Worm (Caenorhabditis elegans) whole organism, L1 larva: ENCODE data around the gene nas-12.
A peak's percentile ranks its signal among the peaks of the same experiment; 100 is the strongest.

Experiments used
- C34B4.2 ChIP-seq: sonication (generic microtip); optimal IDR thresholded peaks from 2 replicates; lab custom pipeline; 2017; ENCODE audit warnings: mild to moderate bottlenecking, missing genetic modification characterization, missing compliant biosample characterization
- F16B12.6 ChIP-seq: fragments of 150-350 bp; optimal IDR thresholded peaks from 2 replicates; lab custom pipeline; 2014; ENCODE audit warnings: missing biosample characterization, missing genetic modification characterization
- Y116A8C.19 ChIP-seq: sonication (generic microtip); optimal IDR thresholded peaks from 2 replicates; lab custom pipeline; 2016; ENCODE audit warnings: missing compliant biosample characterization, missing genetic modification characterization, borderline replicate concordance
- aha-1 ChIP-seq: fragments of 150-350 bp; optimal IDR thresholded peaks from 2 replicates; lab custom pipeline; 2014; ENCODE audit warnings: missing biosample characterization, missing genetic modification characterization
- ama-1 ChIP-seq: fragments of 150-350 bp; optimal IDR thresholded peaks from 2 replicates; lab custom pipeline; 2014
- ceh-8 ChIP-seq: fragments of 200-800 bp; sonication (Bioruptor generic); optimal IDR thresholded peaks from 2 replicates; lab custom pipeline; 2018; ENCODE audit warnings: mild to moderate bottlenecking, missing genetic modification characterization, moderate library complexity, missing compliant biosample characterization
- ceh-90 ChIP-seq: sonication (generic microtip); optimal IDR thresholded peaks from 2 replicates; lab custom pipeline; 2016; ENCODE audit warnings: missing genetic modification characterization, missing compliant biosample characterization
- dsc-1 ChIP-seq: sonication (generic microtip); optimal IDR thresholded peaks from 2 replicates; lab custom pipeline; 2016; ENCODE audit warnings: mild to moderate bottlenecking, missing genetic modification characterization, missing compliant biosample characterization
- efl-1 ChIP-seq, 4 experiments: fragments of 150-350 bp; optimal IDR thresholded peaks in 3 of 4; peaks in 1 of 4; 1 replicate in 1 of 4; 2 replicates in 3 of 4; lab custom pipeline; 2014; ENCODE audit warnings: missing biosample characterization in 2 of 4, missing genetic modification characterization in 2 of 4, missing genetic modification reagents in 2 of 4
- efl-3 ChIP-seq: fragments of 200-800 bp; sonication (Bioruptor generic); optimal IDR thresholded peaks from 2 replicates; lab custom pipeline; 2018; ENCODE audit warnings: mild to moderate bottlenecking, missing genetic modification characterization, missing compliant biosample characterization
- ets-5 ChIP-seq: fragments of 200-800 bp; sonication (Bioruptor generic); IDR thresholded peaks from 2 replicates; pipeline ENCODE4 v1.3.6; 2022; ENCODE audit warnings: missing genetic modification characterization, missing compliant biosample characterization
- fkh-4 ChIP-seq: sonication (generic microtip); optimal IDR thresholded peaks from 2 replicates; lab custom pipeline; 2016; ENCODE audit warnings: missing compliant biosample characterization, missing genetic modification characterization, borderline replicate concordance
- fos-1 ChIP-seq: fragments of 150-350 bp; optimal IDR thresholded peaks from 2 replicates; lab custom pipeline; 2014; ENCODE audit warnings: missing biosample characterization, missing genetic modification characterization
- grh-1 ChIP-seq: fragments of 200-800 bp; sonication (Bioruptor generic); IDR thresholded peaks from 2 replicates; pipeline ENCODE4 v1.3.6; 2022; ENCODE audit warnings: missing genetic modification reagents, missing genetic modification characterization, missing compliant biosample characterization
- hlh-17 ChIP-seq: fragments of 200-800 bp; sonication (Bioruptor generic); optimal IDR thresholded peaks from 2 replicates; lab custom pipeline; 2018; ENCODE audit warnings: missing genetic modification characterization, mild to moderate bottlenecking, missing compliant biosample characterization, moderate library complexity, borderline replicate concordance
- hlh-4 ChIP-seq: sonication (generic microtip); optimal IDR thresholded peaks from 2 replicates; lab custom pipeline; 2016; ENCODE audit warnings: mild to moderate bottlenecking, missing genetic modification characterization, missing compliant biosample characterization
- hpl-2 ChIP-seq: fragments of 150-350 bp; optimal IDR thresholded peaks from 2 replicates; lab custom pipeline; 2014; ENCODE audit warnings: missing biosample characterization, missing genetic modification reagents, missing genetic modification characterization
- isw-1 ChIP-seq: fragments of 200-800 bp; sonication (Bioruptor generic); IDR thresholded peaks from 2 replicates; pipeline ENCODE4 v1.3.6; 2022; ENCODE audit warnings: missing genetic modification characterization, missing compliant biosample characterization
- lin-15B ChIP-seq: fragments of 150-350 bp; sonication (generic microtip); optimal IDR thresholded peaks from 3 replicates; lab custom pipeline; 2014; ENCODE audit warnings: missing biosample characterization, missing genetic modification characterization
- lin-35 ChIP-seq, 2 experiments: fragments of 150-350 bp; optimal IDR thresholded peaks; 2 replicates each; lab custom pipeline; 2014; ENCODE audit warnings: missing biosample characterization in 2 of 2, missing genetic modification characterization in 2 of 2, missing genetic modification reagents in 2 of 2
- lin-39 ChIP-seq: fragments of 150-350 bp; optimal IDR thresholded peaks from 2 replicates; lab custom pipeline; 2014; ENCODE audit warnings: missing biosample characterization, missing genetic modification reagents, missing genetic modification characterization
- lsy-2 ChIP-seq, 2 experiments: fragments of 150-350 bp; optimal IDR thresholded peaks; 2 replicates each; lab custom pipeline; 2014; ENCODE audit warnings: missing biosample characterization in 2 of 2, missing genetic modification characterization in 2 of 2
- mab-9 ChIP-seq: fragments of 200-800 bp; sonication (Bioruptor generic); IDR thresholded peaks from 2 replicates; pipeline ENCODE4 v1.3.6; 2022; ENCODE audit warnings: missing genetic modification reagents, missing genetic modification characterization, missing compliant biosample characterization
- mdl-1 ChIP-seq, 2 experiments: fragments of 150-350 bp; optimal IDR thresholded peaks; 2 replicates each; lab custom pipeline; 2014 to 2017; ENCODE audit warnings: missing biosample characterization in 2 of 2, missing genetic modification characterization in 2 of 2, inconsistent platforms in 1 of 2
- mef-2 ChIP-seq: fragments of 150-350 bp; optimal IDR thresholded peaks from 2 replicates; lab custom pipeline; 2014; ENCODE audit warnings: missing biosample characterization, missing genetic modification characterization
- mep-1 ChIP-seq: fragments of 150-350 bp; optimal IDR thresholded peaks from 2 replicates; lab custom pipeline; 2014; ENCODE audit warnings: missing biosample characterization, missing genetic modification characterization
- nhr-19 ChIP-seq: fragments of 200-800 bp; sonication (Bioruptor generic); conservative IDR thresholded peaks from 2 replicates; pipeline ENCODE4 v1.3.6; 2022; ENCODE audit warnings: missing genetic modification characterization, missing compliant biosample characterization
- nhr-237 ChIP-seq: fragments of 150-350 bp; optimal IDR thresholded peaks from 2 replicates; lab custom pipeline; 2014; ENCODE audit warnings: missing biosample characterization, missing genetic modification characterization
- nhr-47 ChIP-seq: sonication (generic microtip); optimal IDR thresholded peaks from 2 replicates; lab custom pipeline; 2016; ENCODE audit warnings: mild to moderate bottlenecking, missing genetic modification characterization, moderate library complexity, missing compliant biosample characterization
- nhr-84 ChIP-seq: sonication (generic microtip); optimal IDR thresholded peaks from 2 replicates; lab custom pipeline; 2017; ENCODE audit warnings: missing biosample characterization, missing genetic modification characterization
- nhr-85 ChIP-seq: sonication (generic microtip); peaks from one replicate; lab custom pipeline; 2016; ENCODE audit warnings: missing genetic modification characterization, inconsistent platforms, missing compliant biosample characterization
- nhr-90 ChIP-seq: sonication (generic microtip); optimal IDR thresholded peaks from 2 replicates; lab custom pipeline; 2016; ENCODE audit warnings: mild to moderate bottlenecking, missing genetic modification characterization, missing compliant biosample characterization; ENCODE audit not compliant: poor library complexity
- pag-3 ChIP-seq: sonication (generic microtip); optimal IDR thresholded peaks from 2 replicates; lab custom pipeline; 2017; ENCODE audit warnings: missing genetic modification characterization, mild to moderate bottlenecking, missing compliant biosample characterization, antibody characterized with exemption, borderline replicate concordance; ENCODE audit not compliant: insufficient read depth
- pax-3 ChIP-seq: fragments of 200-800 bp; sonication (Bioruptor generic); optimal IDR thresholded peaks from 2 replicates; lab custom pipeline; 2018; ENCODE audit warnings: mild to moderate bottlenecking, missing genetic modification characterization, moderate library complexity, missing compliant biosample characterization
- pqm-1 ChIP-seq: sonication (generic microtip); optimal IDR thresholded peaks from 3 replicates; lab custom pipeline; 2017; ENCODE audit warnings: missing biosample characterization, missing genetic modification characterization
- rnt-1 ChIP-seq: sonication (generic microtip); optimal IDR thresholded peaks from 2 replicates; lab custom pipeline; 2016; ENCODE audit warnings: mild to moderate bottlenecking, missing genetic modification characterization, moderate library complexity, missing compliant biosample characterization
- snu-23 ChIP-seq: sonication (generic microtip); optimal IDR thresholded peaks from 2 replicates; lab custom pipeline; 2016; ENCODE audit warnings: missing genetic modification characterization, missing compliant biosample characterization
- sox-4 ChIP-seq: sonication (generic microtip); optimal IDR thresholded peaks from 2 replicates; lab custom pipeline; 2016; ENCODE audit warnings: missing genetic modification characterization, missing compliant biosample characterization
- sptf-1 ChIP-seq: fragments of 150-350 bp; optimal IDR thresholded peaks from 2 replicates; lab custom pipeline; 2014; ENCODE audit warnings: missing biosample characterization, missing genetic modification characterization
- sup-37 ChIP-seq: fragments of 200-800 bp; sonication (Bioruptor generic); optimal IDR thresholded peaks from 2 replicates; lab custom pipeline; 2018; ENCODE audit warnings: mild to moderate bottlenecking, missing genetic modification characterization, missing compliant biosample characterization
- swsn-7 ChIP-seq: sonication (generic microtip); optimal IDR thresholded peaks from 2 replicates; lab custom pipeline; 2016; ENCODE audit warnings: missing genetic modification characterization, missing compliant biosample characterization
- tbx-2 ChIP-seq: sonication (generic microtip); optimal IDR thresholded peaks from 2 replicates; lab custom pipeline; 2016; ENCODE audit warnings: missing genetic modification characterization, missing compliant biosample characterization
- unc-30 ChIP-seq: sonication (generic microtip); optimal IDR thresholded peaks from 2 replicates; lab custom pipeline; 2017; ENCODE audit warnings: missing biosample characterization, missing genetic modification characterization
- unc-98 ChIP-seq: fragments of 200-800 bp; sonication (Bioruptor generic); IDR thresholded peaks from 2 replicates; pipeline ENCODE4 v1.3.6; 2022; ENCODE audit warnings: missing genetic modification characterization, missing compliant biosample characterization
- vab-15 ChIP-seq: sonication (generic microtip); optimal IDR thresholded peaks from 2 replicates; lab custom pipeline; 2017; ENCODE audit warnings: missing genotype, mild to moderate bottlenecking, missing genetic modification characterization, missing compliant biosample characterization
- xbp-1 ChIP-seq: sonication (generic microtip); optimal IDR thresholded peaks from 2 replicates; lab custom pipeline; 2016; ENCODE audit warnings: missing genetic modification characterization, missing compliant biosample characterization
- zip-4 ChIP-seq: fragments of 200-800 bp; sonication (Bioruptor generic); optimal IDR thresholded peaks from 2 replicates; lab custom pipeline; 2018; ENCODE audit warnings: mild to moderate bottlenecking, missing genetic modification characterization, moderate library complexity, missing compliant biosample characterization
- ztf-4 ChIP-seq: fragments of 150-350 bp; optimal IDR thresholded peaks from 2 replicates; lab custom pipeline; 2014; ENCODE audit warnings: missing biosample characterization, missing genetic modification characterization

Gene nas-12

DNA sequence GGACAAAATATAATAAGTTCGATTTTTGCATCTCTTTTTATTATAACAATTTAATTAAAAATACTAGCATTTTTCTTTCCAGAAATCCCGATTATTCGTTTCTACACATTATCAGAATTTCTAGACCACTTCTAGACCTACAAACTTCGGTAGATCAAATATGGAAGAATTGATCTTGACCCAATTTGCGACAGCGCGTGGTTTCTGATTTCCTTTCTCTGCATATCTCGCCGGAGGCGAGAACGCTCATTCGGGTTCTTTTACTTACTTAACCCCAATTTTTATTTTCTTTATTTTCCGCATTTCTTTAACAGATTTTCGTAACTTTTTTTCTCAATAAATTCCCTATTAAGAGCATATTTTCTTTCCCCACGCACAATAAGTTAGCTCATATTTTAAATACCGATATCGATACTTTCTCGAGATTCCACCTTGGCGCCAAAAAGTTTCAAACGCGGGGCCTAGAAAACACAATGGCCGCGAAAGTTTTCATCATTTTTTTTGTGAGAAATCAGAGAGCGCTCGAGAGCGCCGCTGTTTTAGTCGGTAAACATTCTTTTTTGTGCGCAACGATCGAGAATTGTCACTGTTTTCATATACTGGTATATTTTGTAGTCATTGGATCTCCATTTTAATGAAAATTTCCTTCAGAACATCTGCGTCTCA is 18.8 kb downstream of the nas-12 start (continued):
- TF ChIP-seq unc-30 (tag; lab: Kevin White, UChicago) (no peak), pag-3 (tag; lab: Kevin White, UChicago) (no peak), unc-98 (GFP tag; lab: Robert Waterston, UW) (no peak), sox-4 (tag; lab: Kevin White, UChicago) (no peak), mef-2 (tag; lab: Kevin White, UChicago) (no peak), ceh-90 (tag; lab: Kevin White, UChicago) (peak; percentile 61), ztf-4 (tag; lab: Kevin White, UChicago) (no peak), lin-15B (tag; lab: Kevin White, UChicago) (no peak), sup-37 (GFP tag; lab: Kevin White, UChicago) (no peak), C34B4.2 (no peak), mep-1 (tag; lab: Kevin White, UChicago) (peak; percentile 41), lsy-2 (tag; optimal IDR thresholded peaks at IDR 0.05; lab: Kevin White, UChicago) (peak in 1 of 2 experiments; percentile 55), fos-1 (no peak), nhr-90 (tag; lab: Kevin White, UChicago) (no peak), fkh-4 (tag; lab: Kevin White, UChicago) (no peak), ets-5 (no peak), sptf-1 (tag; lab: Kevin White, UChicago) (no peak), mab-9 (no peak), snu-23 (GFP tag; lab: Kevin White, UChicago) (peak; percentile 45), xbp-1 (tag; lab: Kevin White, UChicago) (peak; percentile 8), nhr-47 (tag; lab: Kevin White, UChicago) (no peak), hlh-17 (GFP tag; lab: Kevin White, UChicago) (no peak), ceh-8 (GFP tag; lab: Kevin White, UChicago) (no peak), nhr-19 (GFP tag; lab: Robert Waterston, UW) (0 out of 2 replicates have a peak, but pooled peaks have one; percentile 14), Y116A8C.19 (tag; lab: Kevin White, UChicago) (no peak), tbx-2 (tag; lab: Kevin White, UChicago) (peak; percentile 49), nhr-84 (tag; lab: Kevin White, UChicago) (no peak), zip-4 (no peak), grh-1 (GFP tag; lab: Robert Waterston, UW) (no peak), efl-3 (GFP tag; lab: Kevin White, UChicago) (no peak), nhr-85 (tag; lab: Kevin White, UChicago) (peak; percentile 75), rnt-1 (tag; lab: Kevin White, UChicago) (peak; percentile 61), vab-15 (no peak), hlh-4 (tag; lab: Kevin White, UChicago) (no peak), ama-1 (no peak), nhr-237 (no peak), lin-39 (tag; lab: Kevin White, UChicago) (no peak), aha-1 (tag; lab: Kevin White, UChicago) (no peak), lin-35 (GFP tag; optimal IDR thresholded peaks at IDR 0.05; lab: Kevin White, UChicago) (peak; percentile 81 to 91), efl-1 (optimal IDR thresholded peaks at IDR 0.05; lab: Kevin White, UChicago) (peak; percentile 83 to 92), efl-1 (GFP tag; optimal IDR thresholded peaks at IDR 0.05 in 1 of 2; lab: Kevin White, UChicago) (peak; percentile 86 to 98), hpl-2 (GFP tag; lab: Kevin White, UChicago) (no peak), F16B12.6 (no peak), isw-1 (GFP tag; lab: Robert Waterston, UW) (no peak), dsc-1 (no peak), pqm-1 (tag; lab: Kevin White, UChicago) (no peak), mdl-1 (tag; optimal IDR thresholded peaks at IDR 0.05; lab: Kevin White, UChicago) (no peak), pax-3 (tag; lab: Kevin White, UChicago) (no peak), swsn-7 (tag; lab: Kevin White, UChicago) (peak; percentile 1)
- TF ChIP-seq, all 84 proteins: peak for 24
